Fruit fly (Drosophila melanogaster): Measurements from ENCODE around the gene Six4.
A peak's percentile ranks its signal among the peaks of the same experiment; 100 is the strongest.

The Six4 gene

DNA sequence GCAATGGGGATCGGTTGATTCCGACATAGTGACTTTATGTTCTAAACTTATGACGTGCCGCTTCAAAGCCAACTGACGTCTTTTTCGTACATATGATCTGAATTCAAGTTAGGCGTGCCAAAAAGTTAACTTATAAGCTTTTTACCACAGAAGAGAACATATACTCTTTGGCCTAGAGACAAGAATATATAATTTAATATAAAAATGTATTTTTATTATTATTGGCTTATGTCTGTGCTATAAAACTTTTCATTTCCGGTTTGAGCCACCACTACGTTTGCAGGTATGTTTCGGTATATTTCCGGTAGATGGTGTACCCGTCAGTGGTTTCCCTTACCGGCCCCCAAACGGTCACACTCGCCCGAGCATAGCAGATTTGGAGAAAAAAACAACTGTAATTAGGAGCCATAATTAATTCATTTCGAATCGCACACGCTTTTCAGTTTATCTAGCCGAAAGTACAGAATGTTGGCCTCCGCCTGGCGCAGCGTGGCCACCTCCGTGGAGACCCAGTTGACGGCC, 5.8 kb upstream of the Six4 start, which contains the start of the genes CG3698 and tzn (continued):
- TF ChIP-seq CG12769 (tag; optimal IDR thresholded peaks at IDR 0.05) (no peak), chif (GFP tag; optimal IDR thresholded peaks at IDR 0.05) (peak; percentile 79 to 87), otp (GFP tag; IDR thresholded peaks at IDR 0.05) (peak; percentile 96), usp (GFP tag; optimal IDR thresholded peaks at IDR 0.05) (no peak), vnd (GFP tag; IDR thresholded peaks at IDR 0.05; ENCODE audit: partially characterized antibody) (no peak), Dp (GFP tag; optimal IDR thresholded peaks at IDR 0.05) (peak; percentile 57), sug (tag; optimal IDR thresholded peaks at IDR 0.05) (peak; percentile 87), Gsc (GFP tag; IDR thresholded peaks at IDR 0.05) (no peak), Hand (GFP tag; optimal IDR thresholded peaks at IDR 0.05) (peak; percentile 72), Vsx1 (GFP tag; optimal IDR thresholded peaks at IDR 0.05) (no peak), sim (GFP tag; IDR thresholded peaks at IDR 0.05) (peak; percentile 82), CG6854 (GFP tag; optimal IDR thresholded peaks at IDR 0.05) (peak; percentile 88), nerfin-1 (tag; optimal IDR thresholded peaks at IDR 0.05) (peak; percentile 85), da (GFP tag; optimal IDR thresholded peaks at IDR 0.05) (peak; percentile 72), CG2678 (tag; optimal IDR thresholded peaks at IDR 0.05) (no peak), CG13624 (GFP tag; optimal IDR thresholded peaks at IDR 0.05) (peak; percentile 84), chinmo (GFP tag; IDR thresholded peaks at IDR 0.05; ENCODE audit: partially characterized antibody) (no peak), tgo (GFP tag; IDR thresholded peaks at IDR 0.05) (peak; percentile 92), jumu (GFP tag; optimal IDR thresholded peaks at IDR 0.05) (peak; percentile 52), bbx (GFP tag; IDR thresholded peaks at IDR 0.05; ENCODE audit: partially characterized antibody) (no peak), CrebB (tag; optimal IDR thresholded peaks at IDR 0.05) (peak; percentile 90), CG2129 (GFP tag; IDR thresholded peaks at IDR 0.05; ENCODE audit: partially characterized antibody) (no peak), HLHmδ (GFP tag; optimal IDR thresholded peaks at IDR 0.05) (peak; percentile 92), chn (GFP tag; optimal IDR thresholded peaks at IDR 0.05) (peak; percentile 87), tup (GFP tag; optimal IDR thresholded peaks at IDR 0.05) (peak; percentile 65), Sin3A (optimal IDR thresholded peaks at IDR 0.05) (no peak), Sry-β (GFP tag; optimal IDR thresholded peaks at IDR 0.05) (peak; percentile 72), Fer2 (tag; optimal IDR thresholded peaks at IDR 0.05) (peak; percentile 91), phol (tag; optimal IDR thresholded peaks at IDR 0.05) (peak; percentile 94), Bteb2 (GFP tag; optimal IDR thresholded peaks at IDR 0.05) (peak; percentile 82), toy (GFP tag; IDR thresholded peaks at IDR 0.05) (peak; percentile 85), sqz (GFP tag; optimal IDR thresholded peaks at IDR 0.05) (no peak), Atf6 (GFP tag; IDR thresholded peaks at IDR 0.05) (peak; percentile 88), Bdp1 (GFP tag; optimal IDR thresholded peaks at IDR 0.05) (peak; percentile 80), CG31224 (GFP tag; IDR thresholded peaks at IDR 0.05) (peak; percentile 89), nau (GFP tag; optimal IDR thresholded peaks at IDR 0.05) (no peak), CoRest (tag; optimal IDR thresholded peaks at IDR 0.05) (peak; percentile 89), Sry-δ (GFP tag; optimal IDR thresholded peaks at IDR 0.05) (peak; percentile 58), cwo (GFP tag; optimal IDR thresholded peaks at IDR 0.05) (no peak), zfh2 (GFP tag; optimal IDR thresholded peaks at IDR 0.05) (peak; percentile 83), CG10366 (GFP tag; IDR thresholded peaks at IDR 0.05) (peak; percentile 94), CG10209 (GFP tag; optimal IDR thresholded peaks at IDR 0.05) (peak; percentile 97), Sox102F (GFP tag; optimal IDR thresholded peaks at IDR 0.05) (no peak), CG30403 (GFP tag; optimal IDR thresholded peaks at IDR 0.05) (peak; percentile 85), dysf (GFP tag; IDR thresholded peaks at IDR 0.05) (peak; percentile 92), CG9727 (GFP tag; optimal IDR thresholded peaks at IDR 0.05) (peak; percentile 97), CG14965 (GFP tag; optimal IDR thresholded peaks at IDR 0.05; ENCODE audit: borderline replicate concordance) (peak; percentile 40), Myb (GFP tag; optimal IDR thresholded peaks at IDR 0.05) (peak; percentile 78), p53 (GFP tag; optimal IDR thresholded peaks at IDR 0.05) (peak; percentile 82), Mes4 (GFP tag; optimal IDR thresholded peaks at IDR 0.05) (peak; percentile 82)

Data from whole organism, embryonic.